Fruit fly (Drosophila melanogaster) whole organism, embryonic: ENCODE results near the gene CG3198.
A peak's percentile ranks its signal among the peaks of the same experiment; 100 is the strongest.

Experiments used
- B-H1 ChIP-seq: fragments of 200-800 bp; sonication (Bioruptor generic); IDR thresholded peaks from 3 replicates; pipeline ENCODE4 v1.3.6; 2022; ENCODE audit warnings: missing biosample characterization, missing genetic modification characterization
- B-H2 ChIP-seq: fragments of 200-800 bp; sonication (Bioruptor generic); optimal IDR thresholded peaks from 2 replicates; lab custom pipeline; 2018; ENCODE audit warnings: missing biosample characterization, mild to moderate bottlenecking, missing genetic modification characterization
- BEAF-32 ChIP-seq: fragments of 200-800 bp; sonication (Bioruptor generic); optimal IDR thresholded peaks from 3 replicates; lab custom pipeline; 2017; ENCODE audit warnings: missing biosample characterization, missing genetic modification characterization, mild to moderate bottlenecking, moderate library complexity, missing genetic modification reagents
- CG11504 ChIP-seq: fragments of 200-800 bp; sonication (Bioruptor generic); optimal IDR thresholded peaks from 3 replicates; lab custom pipeline; 2019; ENCODE audit warnings: missing biosample characterization, mild to moderate bottlenecking, missing genetic modification characterization, moderate library complexity
- CG13894 ChIP-seq: fragments of 200-800 bp; sonication (Bioruptor generic); optimal IDR thresholded peaks from 3 replicates; lab custom pipeline; 2018; ENCODE audit warnings: missing biosample characterization, mild to moderate bottlenecking, missing genetic modification characterization, moderate library complexity
- CG14014 ChIP-seq: fragments of 200-800 bp; sonication (Bioruptor generic); IDR thresholded peaks from 2 replicates; pipeline ENCODE4 v1.3.6; 2022; ENCODE audit warnings: missing biosample characterization, missing genetic modification characterization
- CG14667 ChIP-seq: fragments of 200-800 bp; sonication (Bioruptor generic); IDR thresholded peaks from 2 replicates; pipeline ENCODE4 v1.3.6; 2022; ENCODE audit warnings: missing biosample characterization, missing genetic modification characterization
- CG14710 ChIP-seq: fragments of 200-800 bp; sonication (Bioruptor generic); optimal IDR thresholded peaks from 3 replicates; lab custom pipeline; 2019; ENCODE audit warnings: missing biosample characterization, mild to moderate bottlenecking, missing genetic modification characterization, moderate library complexity
- CG15011 ChIP-seq: fragments of 200-800 bp; sonication (Bioruptor generic); optimal IDR thresholded peaks from 3 replicates; lab custom pipeline; 2018; ENCODE audit warnings: missing biosample characterization, mild to moderate bottlenecking, missing genetic modification characterization
- CG17359 ChIP-seq: fragments of 200-800 bp; sonication (Bioruptor generic); optimal IDR thresholded peaks from 3 replicates; lab custom pipeline; 2018; ENCODE audit warnings: missing biosample characterization, mild to moderate bottlenecking, missing genetic modification characterization, moderate library complexity
- CG17802 ChIP-seq: fragments of 200-800 bp; sonication (Bioruptor generic); optimal IDR thresholded peaks from 2 replicates; lab custom pipeline; 2018; ENCODE audit warnings: missing biosample characterization, mild to moderate bottlenecking, missing genetic modification characterization, moderate library complexity
- CG4328 ChIP-seq: fragments of 200-800 bp; sonication (Bioruptor generic); optimal IDR thresholded peaks from 3 replicates; lab custom pipeline; 2017; ENCODE audit warnings: missing biosample characterization, missing genetic modification reagents, missing genetic modification characterization
- CG5245 ChIP-seq: fragments of 200-800 bp; sonication (Bioruptor generic); optimal IDR thresholded peaks from 3 replicates; lab custom pipeline; 2016; ENCODE audit warnings: missing biosample characterization, missing genetic modification characterization
- CG7839 ChIP-seq: fragments of 200-800 bp; sonication (Bioruptor generic); optimal IDR thresholded peaks from 3 replicates; lab custom pipeline; 2018; ENCODE audit warnings: missing biosample characterization, mild to moderate bottlenecking, missing genetic modification characterization, moderate library complexity
- CG7963 ChIP-seq: fragments of 200-800 bp; sonication (Bioruptor generic); IDR thresholded peaks from 3 replicates; pipeline ENCODE4 v1.3.6; 2022; ENCODE audit warnings: missing biosample characterization, missing genetic modification characterization; ENCODE audit not compliant: partially characterized antibody
- CG8089 ChIP-seq: fragments of 200-800 bp; sonication (Bioruptor generic); optimal IDR thresholded peaks from 3 replicates; lab custom pipeline; 2016; ENCODE audit warnings: missing biosample characterization, missing genetic modification characterization
- CG8281 ChIP-seq: fragments of 200-800 bp; sonication (Bioruptor generic); optimal IDR thresholded peaks from 2 replicates; lab custom pipeline; 2018; ENCODE audit warnings: missing biosample characterization, mild to moderate bottlenecking, missing genetic modification characterization, moderate library complexity
- CG8290 ChIP-seq, 3 experiments: fragments of 200-800 bp; sonication (Bioruptor generic); optimal IDR thresholded peaks; 2 replicates each; lab custom pipeline; 2016 to 2019; ENCODE audit warnings: missing biosample characterization in 3 of 3, missing genetic modification characterization in 3 of 3, mild to moderate bottlenecking in 2 of 3, moderate library complexity in 1 of 3
- CG8765 ChIP-seq: fragments of 200-800 bp; sonication (Bioruptor generic); IDR thresholded peaks from 2 replicates; pipeline ENCODE4 v1.3.6; 2022; ENCODE audit warnings: missing biosample characterization, missing genetic modification characterization
- CG9932 ChIP-seq: fragments of 200-800 bp; sonication (Bioruptor generic); IDR thresholded peaks from 2 replicates; pipeline ENCODE4 v1.3.6; 2022; ENCODE audit warnings: missing biosample characterization, missing genetic modification characterization
- Dbx ChIP-seq: fragments of 200-800 bp; sonication (Bioruptor generic); IDR thresholded peaks from 3 replicates; pipeline ENCODE4 v1.3.6; 2022; ENCODE audit warnings: missing biosample characterization, missing genetic modification characterization
- Dek ChIP-seq: fragments of 200-800 bp; sonication (Bioruptor generic); optimal IDR thresholded peaks from 3 replicates; lab custom pipeline; 2019; ENCODE audit warnings: missing biosample characterization, mild to moderate bottlenecking, missing genetic modification characterization, moderate library complexity
- Drgx ChIP-seq: fragments of 200-800 bp; sonication (Bioruptor generic); IDR thresholded peaks from 2 replicates; pipeline ENCODE4 v1.3.6; 2022; ENCODE audit warnings: missing biosample characterization, missing genetic modification characterization
- Hmr ChIP-seq: fragments of 200-800 bp; sonication (Bioruptor generic); optimal IDR thresholded peaks from 3 replicates; lab custom pipeline; 2017; ENCODE audit warnings: mild to moderate bottlenecking, missing biosample characterization, missing genetic modification reagents, missing genetic modification characterization
- Mad ChIP-seq: fragments of 200-800 bp; sonication (Bioruptor generic); optimal IDR thresholded peaks from 2 replicates; lab custom pipeline; 2016; ENCODE audit warnings: missing biosample characterization, missing genetic modification characterization
- Med ChIP-seq: fragments of 200-800 bp; sonication (Bioruptor generic); peaks from one replicate; lab custom pipeline; 2016; ENCODE audit warnings: missing biosample characterization, missing genetic modification characterization, mild to moderate bottlenecking, inconsistent platforms, moderate library complexity
- Nf-YC ChIP-seq: fragments of 200-800 bp; optimal IDR thresholded peaks from 3 replicates; lab custom pipeline; 2019; ENCODE audit warnings: missing biosample characterization, mild to moderate bottlenecking, missing genetic modification characterization, moderate library complexity
- Oli ChIP-seq: fragments of 200-800 bp; sonication (Bioruptor generic); optimal IDR thresholded peaks from 2 replicates; lab custom pipeline; 2018; ENCODE audit warnings: missing biosample characterization, mild to moderate bottlenecking, missing genetic modification characterization, moderate library complexity
- btn ChIP-seq: fragments of 200-800 bp; sonication (Bioruptor generic); optimal IDR thresholded peaks from 2 replicates; lab custom pipeline; 2016; ENCODE audit warnings: missing biosample characterization, missing genetic modification characterization
- ci ChIP-seq: fragments of 200-800 bp; sonication (Bioruptor generic); IDR thresholded peaks from 3 replicates; pipeline ENCODE4 v1.3.6; 2022; ENCODE audit warnings: missing biosample characterization, missing genetic modification characterization
- crc ChIP-seq: fragments of 200-800 bp; sonication (Bioruptor generic); optimal IDR thresholded peaks from 2 replicates; lab custom pipeline; 2016; ENCODE audit warnings: missing biosample characterization, missing genetic modification characterization
- dmrt99B ChIP-seq: fragments of 200-800 bp; sonication (Bioruptor generic); optimal IDR thresholded peaks from 2 replicates; lab custom pipeline; 2018; ENCODE audit warnings: missing biosample characterization, mild to moderate bottlenecking, missing genetic modification characterization, moderate library complexity
- en ChIP-seq: fragments of 200-800 bp; sonication (Bioruptor generic); optimal IDR thresholded peaks from 2 replicates; lab custom pipeline; 2016; ENCODE audit warnings: missing biosample characterization, missing genetic modification characterization
- eve ChIP-seq, 2 experiments: fragments of >200 bp; optimal IDR thresholded peaks; 2 replicates each; lab custom pipeline; 2017; ENCODE audit warnings: missing biosample characterization in 2 of 2, missing genetic modification characterization in 2 of 2
- exex ChIP-seq: fragments of 200-800 bp; sonication (Bioruptor generic); optimal IDR thresholded peaks from 4 replicates; lab custom pipeline; 2018; ENCODE audit warnings: missing biosample characterization, mild to moderate bottlenecking, missing genetic modification characterization, moderate library complexity
- grn ChIP-seq: fragments of 200-800 bp; sonication (Bioruptor generic); optimal IDR thresholded peaks from 3 replicates; lab custom pipeline; 2017; ENCODE audit warnings: missing biosample characterization, missing genetic modification characterization
- jigr1 ChIP-seq: fragments of 200-800 bp; sonication (Bioruptor generic); IDR thresholded peaks from 3 replicates; pipeline ENCODE4 v1.3.6; 2022; ENCODE audit warnings: missing biosample characterization, missing genetic modification characterization
- kay ChIP-seq: fragments of 200-800 bp; sonication (Bioruptor generic); optimal IDR thresholded peaks from 2 replicates; lab custom pipeline; 2016; ENCODE audit warnings: missing biosample characterization, missing genetic modification characterization
- lab ChIP-seq: fragments of 200-800 bp; sonication (Bioruptor generic); optimal IDR thresholded peaks from 3 replicates; lab custom pipeline; 2017; ENCODE audit warnings: missing biosample characterization, missing genetic modification characterization, mild to moderate bottlenecking, moderate library complexity, missing genetic modification reagents
- lilli ChIP-seq: fragments of 200-800 bp; sonication (Bioruptor generic); optimal IDR thresholded peaks from 3 replicates; lab custom pipeline; 2016; ENCODE audit warnings: missing biosample characterization, missing genetic modification characterization
- lola ChIP-seq, 3 experiments: fragments of >200 bp in 2 of 3; fragments of 200-800 bp in 1 of 3; sonication (Bioruptor generic) in 1 of 3; optimal IDR thresholded peaks; 2 replicates each; lab custom pipeline; 2017 to 2019; ENCODE audit warnings: missing biosample characterization in 3 of 3, missing genetic modification characterization in 3 of 3, mild to moderate bottlenecking in 1 of 3, moderate library complexity in 1 of 3
- lov ChIP-seq, 2 experiments: fragments of 200-800 bp in 1 of 2; fragments of >200 bp in 1 of 2; sonication (Bioruptor generic) in 1 of 2; IDR thresholded peaks in 1 of 2; optimal IDR thresholded peaks in 1 of 2; 2 replicates in 1 of 2; 3 replicates in 1 of 2; pipeline versions ENCODE4 v1.3.6 to Lab custom; 2017 to 2022; ENCODE audit warnings: missing biosample characterization in 1 of 2, missing genetic modification characterization in 1 of 2
- pan ChIP-seq, 4 experiments: fragments of >200 bp in 3 of 4; fragments of 200-800 bp in 1 of 4; sonication (Bioruptor generic) in 1 of 4; optimal IDR thresholded peaks in 3 of 4; IDR thresholded peaks in 1 of 4; 2 replicates each; pipeline versions ENCODE4 v1.3.6 to Lab custom; 2017 to 2022; ENCODE audit warnings: missing biosample characterization in 2 of 4, missing genetic modification characterization in 2 of 4, mixed read lengths in 1 of 4
- phol ChIP-seq: fragments of 200-800 bp; sonication (Bioruptor generic); optimal IDR thresholded peaks from 3 replicates; lab custom pipeline; 2018; ENCODE audit warnings: missing biosample characterization, mild to moderate bottlenecking, missing genetic modification characterization, moderate library complexity
- pzg ChIP-seq: fragments of 200-800 bp; sonication (Bioruptor generic); optimal IDR thresholded peaks from 3 replicates; lab custom pipeline; 2018; ENCODE audit warnings: missing biosample characterization, mild to moderate bottlenecking, missing genetic modification characterization, moderate library complexity
- repo ChIP-seq: fragments of 200-800 bp; sonication (Bioruptor generic); optimal IDR thresholded peaks from 2 replicates; lab custom pipeline; 2016; ENCODE audit warnings: missing biosample characterization, missing genetic modification characterization
- schlank ChIP-seq: fragments of 200-800 bp; sonication (Bioruptor generic); optimal IDR thresholded peaks from 2 replicates; lab custom pipeline; 2018; ENCODE audit warnings: missing biosample characterization, mild to moderate bottlenecking, missing genetic modification characterization
- trem ChIP-seq: fragments of 200-800 bp; optimal IDR thresholded peaks from 3 replicates; lab custom pipeline; 2019; ENCODE audit warnings: missing biosample characterization, mild to moderate bottlenecking, missing genetic modification characterization, moderate library complexity
- unpg ChIP-seq: fragments of 200-800 bp; sonication (Bioruptor generic); optimal IDR thresholded peaks from 3 replicates; lab custom pipeline; 2018; ENCODE audit warnings: missing biosample characterization, mild to moderate bottlenecking, missing genetic modification characterization, moderate library complexity

CG3198 gene

dm6 chrX:6719259-6719658 lies 45.5 kb upstream of the CG3198 start (continued):
- TF ChIP-seq lov (optimal IDR thresholded peaks at IDR 0.05; lab: Kevin White, UChicago) (no peak), lov (GFP tag; IDR thresholded peaks at IDR 0.05; lab: Robert Waterston, UW) (no peak), CG9932 (GFP tag; lab: Robert Waterston, UW) (peak; percentile 41; the same call in 1 of the 2 replicates), CG14667 (GFP tag; lab: Robert Waterston, UW) (no peak), B-H2 (GFP tag; lab: Kevin White, UChicago) (no peak), ci (GFP tag; lab: Robert Waterston, UW) (peak; percentile 40; the same call in 1 of the 3 replicates), Mad (GFP tag; lab: Kevin White, UChicago) (no peak), unpg (GFP tag; lab: Kevin White, UChicago) (peak; percentile 10), B-H1 (GFP tag; lab: Robert Waterston, UW) (no peak), pan (optimal IDR thresholded peaks at IDR 0.05; lab: Kevin White, UChicago) (no peak), pan (GFP tag; optimal IDR thresholded peaks at IDR 0.05 in 1 of 2, IDR thresholded peaks at IDR 0.05 in 1 of 2) (peak in 1 of 2 experiments; percentile 33), lilli (no peak), CG13894 (tag; lab: Kevin White, UChicago) (no peak), Dek (tag; lab: Kevin White, UChicago) (peak; percentile 20), CG8089 (GFP tag; lab: Kevin White, UChicago) (no peak), lola (GFP tag; optimal IDR thresholded peaks at IDR 0.05; lab: Kevin White, UChicago) (no peak), CG4328 (no peak), jigr1 (GFP tag; lab: Robert Waterston, UW) (no peak), Nf-YC (tag; lab: Kevin White, UChicago) (no peak), CG14014 (GFP tag; lab: Robert Waterston, UW) (no peak), CG8290 (GFP tag; optimal IDR thresholded peaks at IDR 0.05; lab: Kevin White, UChicago) (no peak), CG8290 (tag; optimal IDR thresholded peaks at IDR 0.05; lab: Kevin White, UChicago) (peak in 1 of 2 experiments; percentile 15), CG7963 (GFP tag; lab: Robert Waterston, UW) (no peak), lab (peak; percentile 48), CG5245 (no peak), exex (tag; lab: Kevin White, UChicago) (peak; percentile 38), Hmr (peak; percentile 7), crc (no peak), kay (GFP tag; lab: Kevin White, UChicago) (no peak), phol (tag; lab: Kevin White, UChicago) (peak; percentile 31), trem (tag; lab: Kevin White, UChicago) (no peak), eve (GFP tag; optimal IDR thresholded peaks at IDR 0.05; lab: Kevin White, UChicago) (no peak), Med (GFP tag; lab: Kevin White, UChicago) (peak; percentile 62), CG7839 (peak; percentile 42), repo (GFP tag; lab: Kevin White, UChicago) (no peak), CG14710 (no peak), CG11504 (tag; lab: Kevin White, UChicago) (no peak), BEAF-32 (GFP tag; lab: Kevin White, UChicago) (no peak), CG15011 (GFP tag; lab: Kevin White, UChicago) (no peak), CG17802 (tag; lab: Kevin White, UChicago) (no peak), Oli (tag; lab: Kevin White, UChicago) (no peak), dmrt99B (peak; percentile 32), CG8765 (GFP tag; lab: Robert Waterston, UW) (no peak), grn (GFP tag; lab: Kevin White, UChicago) (no peak), CG8281 (tag; lab: Kevin White, UChicago) (no peak), schlank (tag; lab: Kevin White, UChicago) (no peak), CG17359 (tag; lab: Kevin White, UChicago) (peak; percentile 47), btn (GFP tag; lab: Kevin White, UChicago) (no peak), Dbx (no peak), Drgx (GFP tag; lab: Robert Waterston, UW) (peak; percentile 53), pzg (GFP tag; lab: Kevin White, UChicago) (no peak), en (no peak)
